Worm (Caenorhabditis elegans): ENCODE results near the gene clec-232.

The clec-232 gene

DNA sequence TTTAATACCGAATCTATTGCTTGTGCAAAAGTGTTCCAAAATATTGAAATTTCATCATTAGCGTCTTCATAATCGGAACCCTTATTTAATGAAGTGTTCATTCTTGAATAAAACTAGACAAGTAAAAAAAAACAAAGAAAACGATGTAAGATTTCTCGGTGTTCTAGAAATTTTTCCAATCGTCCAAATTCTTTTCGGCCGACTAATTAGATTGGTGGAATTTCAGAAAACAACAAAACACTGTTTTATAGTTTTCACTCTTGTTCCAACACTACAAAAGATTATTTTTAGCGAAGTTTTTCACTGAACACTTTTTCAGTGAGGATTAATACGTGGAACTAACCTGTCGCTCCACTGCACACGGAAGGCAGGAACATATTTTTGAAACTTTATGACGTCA is 23.2 kb upstream of the clec-232 start, which contains the start of gene srw-56:
Gene srw-56, minus strand, starts transcription at position 101 of the 400 bp plus-strand sequence.
- no peak for TF ChIP-seq lim-6 (tag; optimal IDR thresholded peaks at IDR 0.05)

- TF ChIP-seq hlh-13 (GFP tag; optimal IDR thresholded peaks at IDR 0.05) (no peak), dmd-4 (tag; optimal IDR thresholded peaks at IDR 0.05; ENCODE audit: borderline replicate concordance) (no peak)
Measured at ce11 chrV:15954932-15955331, 21.0 kb upstream of the clec-232 start, which contains the start of gene srw-57. srw-57 (minus strand) TSS chrV:15955032.

- TF ChIP-seq K09A11.1 (tag; optimal IDR thresholded peaks at IDR 0.05; ENCODE audit: insufficient read depth) (no peak), ceh-6 (GFP tag; optimal IDR thresholded peaks at IDR 0.05) (no peak), hlh-13 (GFP tag; optimal IDR thresholded peaks at IDR 0.05) (no peak), zip-5 (tag; optimal IDR thresholded peaks at IDR 0.05) (no peak), fkh-10 (GFP tag; optimal IDR thresholded peaks at IDR 0.05) (no peak), pax-1 (tag; optimal IDR thresholded peaks at IDR 0.05) (no peak), K02D7.2 (tag; optimal IDR thresholded peaks at IDR 0.05) (no peak), nhr-11 (tag; optimal IDR thresholded peaks at IDR 0.05) (no peak)
Measured at ce11 chrV:15955497-15955896, 20.4 kb upstream of the clec-232 start, which contains the start of gene srh-186. srh-186 (plus strand) TSS chrV:15955797.

DNA sequence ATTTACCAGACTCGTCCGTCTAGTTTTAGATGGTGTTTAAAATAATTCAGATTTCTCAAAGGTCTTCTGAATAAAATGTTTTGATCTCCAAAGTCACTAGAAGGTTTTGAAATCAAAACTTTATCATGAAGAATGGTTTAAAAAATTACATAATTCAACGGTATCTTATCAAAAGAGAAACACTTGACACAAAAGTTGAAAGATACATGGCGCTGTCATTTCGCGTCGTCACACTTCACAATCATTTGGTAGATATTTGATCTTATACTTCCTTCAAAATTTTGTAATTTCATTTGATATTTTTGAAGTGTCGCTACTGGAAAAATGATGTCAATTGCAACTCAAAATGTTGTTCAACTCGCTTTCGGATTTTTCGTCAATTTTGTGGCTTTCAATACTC is 18.8 kb upstream of the clec-232 start, which contains the start of gene F36G9.3:
Gene F36G9.3, plus strand, starts transcription at position 301 of the 400 bp plus-strand sequence.
- no peak for TF ChIP-seq lin-11 (tag; optimal IDR thresholded peaks at IDR 0.05)

DNA sequence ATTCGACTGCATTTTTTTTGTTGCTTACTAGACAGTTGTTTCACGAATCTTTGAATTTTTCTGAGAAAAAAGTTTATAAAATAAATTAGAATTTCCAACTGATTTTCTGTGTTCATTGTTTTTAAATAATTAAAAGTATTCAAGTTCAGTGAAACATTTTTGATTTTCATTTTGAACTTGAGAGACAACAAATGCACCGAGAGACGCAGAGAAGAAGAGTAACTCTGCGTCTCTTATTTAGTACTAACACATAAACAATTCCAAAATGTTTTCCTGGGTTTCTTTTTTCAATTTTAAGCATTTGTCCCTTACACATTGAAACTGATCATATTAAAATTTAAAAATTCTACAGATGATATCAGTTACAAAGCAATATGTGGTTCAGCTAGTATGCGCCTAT is 16.5 kb upstream of the clec-232 start:
- TF ChIP-seq elt-4 (tag; optimal IDR thresholded peaks at IDR 0.05) (no peak), pqm-1 (tag; optimal IDR thresholded peaks at IDR 0.05) (no peak), mec-3 (tag; optimal IDR thresholded peaks at IDR 0.05; ENCODE audit: borderline replicate concordance) (no peak), fkh-6 (tag; optimal IDR thresholded peaks at IDR 0.05) (no peak), pag-3 (tag; optimal IDR thresholded peaks at IDR 0.05; ENCODE audit: borderline replicate concordance) (no peak)

DNA sequence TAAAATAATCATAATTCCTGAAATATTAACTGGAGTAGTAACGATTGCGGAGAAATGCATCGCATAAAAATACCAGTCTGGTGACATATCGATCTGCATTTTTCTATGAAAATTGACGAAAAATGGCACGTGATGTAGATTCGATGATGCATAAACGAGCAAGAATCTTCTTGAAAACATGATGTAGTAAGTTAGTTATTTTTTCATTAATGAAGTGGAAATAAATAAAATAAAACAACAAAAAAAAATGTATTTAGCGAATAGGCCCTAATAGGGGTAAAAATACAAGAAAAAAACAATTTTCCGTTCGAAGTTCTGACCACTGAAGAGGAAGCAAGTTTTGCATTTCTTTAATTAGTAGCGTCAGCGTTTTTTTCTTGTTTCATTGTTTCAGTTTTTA is 10.8 kb upstream of the clec-232 start, which contains the start of gene sri-2:
Gene sri-2, minus strand, starts transcription at position 101 of the 400 bp plus-strand sequence.
- TF ChIP-seq zip-5 (tag; optimal IDR thresholded peaks at IDR 0.05): no peak
- no peak for TF ChIP-seq syd-9 (tag; optimal IDR thresholded peaks at IDR 0.05)
- no peak for TF ChIP-seq unc-86 (tag; optimal IDR thresholded peaks at IDR 0.05)
- TF ChIP-seq hlh-30 (tag; optimal IDR thresholded peaks at IDR 0.05; ENCODE audit: insufficient read depth): no peak
- no peak for TF ChIP-seq ceh-30 (tag; optimal IDR thresholded peaks at IDR 0.05)
- no peak for TF ChIP-seq pax-1 (tag; optimal IDR thresholded peaks at IDR 0.05)
- TF ChIP-seq ceh-45 (GFP tag; IDR thresholded peaks at IDR 0.05): no peak

DNA sequence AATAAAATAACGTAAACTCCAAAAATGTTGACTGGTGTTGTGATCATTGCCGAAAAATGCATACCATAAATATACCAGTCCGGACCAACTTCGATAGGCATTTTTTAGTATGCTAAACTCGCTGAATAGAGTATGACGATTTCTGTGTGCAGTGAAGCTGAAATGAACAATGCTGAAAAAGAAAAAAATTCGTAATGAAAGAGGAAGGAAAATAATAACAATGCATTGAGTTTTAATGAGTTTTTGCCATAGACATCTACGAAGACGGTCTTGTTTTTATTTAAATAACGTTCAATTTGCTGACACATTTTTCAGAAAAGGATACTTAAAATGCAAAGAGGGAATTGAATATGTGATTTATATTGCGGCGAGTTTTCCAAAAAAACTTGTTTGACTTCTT is 8.4 kb upstream of the clec-232 start, which contains the start of gene sri-1:
Gene sri-1, minus strand, starts transcription at position 101 of the 400 bp plus-strand sequence.
- TF ChIP-seq pha-4 (tag; optimal IDR thresholded peaks at IDR 0.05) (no peak), K09A11.1 (tag; optimal IDR thresholded peaks at IDR 0.05; ENCODE audit: insufficient read depth) (no peak), unc-55 (GFP tag; optimal IDR thresholded peaks at IDR 0.05) (no peak), nhr-11 (tag; optimal IDR thresholded peaks at IDR 0.05) (no peak), unc-42 (tag; optimal IDR thresholded peaks at IDR 0.05) (no peak)

DNA sequence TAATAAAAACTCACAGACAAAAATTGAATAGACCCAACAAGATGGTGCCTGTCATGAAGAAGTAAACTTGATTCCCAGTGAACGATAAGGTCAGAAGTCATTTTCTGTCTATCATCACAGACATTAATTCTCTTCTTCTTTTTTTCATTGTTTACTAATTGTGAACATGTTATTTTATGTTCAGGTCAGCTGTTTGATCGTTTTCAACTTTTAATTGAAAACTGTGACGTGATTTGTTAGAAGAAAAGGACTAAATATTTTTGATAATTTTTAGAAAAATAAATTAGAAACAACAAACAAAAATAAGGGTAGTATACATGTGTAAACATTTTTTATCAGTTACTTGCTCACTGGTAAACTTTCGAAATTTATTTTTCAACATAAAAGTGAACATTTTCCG is 6.3 kb upstream of the clec-232 start, which contains the start of gene F36G9.7:
Gene F36G9.7, minus strand, starts transcription at position 101 of the 400 bp plus-strand sequence.
- TF ChIP-seq pax-1 (tag; optimal IDR thresholded peaks at IDR 0.05) (no peak), ceh-14 (tag; optimal IDR thresholded peaks at IDR 0.05) (no peak), tbx-7 (tag; optimal IDR thresholded peaks at IDR 0.05) (no peak), lim-6 (tag; optimal IDR thresholded peaks at IDR 0.05) (no peak), ceh-34 (tag; optimal IDR thresholded peaks at IDR 0.05) (no peak)

Data from whole organism, late embryonic.